Fruit fly (Drosophila melanogaster) whole organism, embryonic: ENCODE results near the gene CG13699.

ENCODE experiments used
- CG10267 ChIP-seq: fragments of 200-800 bp; sonication (Bioruptor generic); optimal IDR thresholded peaks from 2 replicates; lab custom pipeline; 2018; ENCODE audit warnings: missing biosample characterization, mild to moderate bottlenecking, missing genetic modification characterization, moderate library complexity
- CG12104 ChIP-seq: fragments of 200-800 bp; sonication (Bioruptor generic); optimal IDR thresholded peaks from 3 replicates; lab custom pipeline; 2016; ENCODE audit warnings: missing biosample characterization, missing genetic modification characterization
- CG14710 ChIP-seq: fragments of 200-800 bp; sonication (Bioruptor generic); optimal IDR thresholded peaks from 3 replicates; lab custom pipeline; 2019; ENCODE audit warnings: missing biosample characterization, mild to moderate bottlenecking, missing genetic modification characterization, moderate library complexity
- CG15011 ChIP-seq: fragments of 200-800 bp; sonication (Bioruptor generic); optimal IDR thresholded peaks from 3 replicates; lab custom pipeline; 2018; ENCODE audit warnings: missing biosample characterization, mild to moderate bottlenecking, missing genetic modification characterization
- CG15696 ChIP-seq: fragments of 200-800 bp; sonication (Bioruptor generic); optimal IDR thresholded peaks from 2 replicates; lab custom pipeline; 2019; ENCODE audit warnings: missing biosample characterization, mild to moderate bottlenecking, missing genetic modification characterization, moderate library complexity
- CG16779 ChIP-seq: fragments of 200-800 bp; sonication (Bioruptor generic); IDR thresholded peaks from 2 replicates; pipeline ENCODE4 v1.3.6; 2022; ENCODE audit warnings: missing biosample characterization, missing genetic modification characterization
- CG17328 ChIP-seq: fragments of 200-800 bp; sonication (Bioruptor generic); IDR thresholded peaks from 2 replicates; pipeline ENCODE4 v1.3.6; 2022; ENCODE audit warnings: missing biosample characterization, missing genetic modification characterization
- CG17912 ChIP-seq: fragments of 200-800 bp; sonication (Bioruptor generic); optimal IDR thresholded peaks from 2 replicates; lab custom pipeline; 2018; ENCODE audit warnings: missing biosample characterization, mild to moderate bottlenecking, missing genetic modification characterization
- CG18262 ChIP-seq: fragments of 200-800 bp; optimal IDR thresholded peaks from 3 replicates; lab custom pipeline; 2019; ENCODE audit warnings: missing biosample characterization, mild to moderate bottlenecking, missing genetic modification characterization, moderate library complexity
- CG30431 ChIP-seq: fragments of 200-800 bp; sonication (Bioruptor generic); optimal IDR thresholded peaks from 2 replicates; lab custom pipeline; 2017; ENCODE audit warnings: missing biosample characterization, missing genetic modification characterization
- CG31388 ChIP-seq: fragments of 200-800 bp; sonication (Bioruptor generic); optimal IDR thresholded peaks from 2 replicates; lab custom pipeline; 2016; ENCODE audit warnings: missing biosample characterization, missing genetic modification characterization
- CG32532 ChIP-seq: fragments of 200-800 bp; sonication (Bioruptor generic); IDR thresholded peaks from 2 replicates; pipeline ENCODE4 v1.3.6; 2022; ENCODE audit warnings: missing biosample characterization, missing genetic modification characterization
- CG4328 ChIP-seq: fragments of 200-800 bp; sonication (Bioruptor generic); optimal IDR thresholded peaks from 3 replicates; lab custom pipeline; 2017; ENCODE audit warnings: missing biosample characterization, missing genetic modification reagents, missing genetic modification characterization
- CG4617 ChIP-seq: fragments of 200-800 bp; sonication (Bioruptor generic); optimal IDR thresholded peaks from 3 replicates; lab custom pipeline; 2016; ENCODE audit warnings: missing biosample characterization, missing genetic modification characterization, borderline replicate concordance
- CG7786 ChIP-seq: fragments of 200-800 bp; sonication (Bioruptor generic); optimal IDR thresholded peaks from 2 replicates; lab custom pipeline; 2016; ENCODE audit warnings: missing biosample characterization, missing genetic modification characterization
- CG7839 ChIP-seq: fragments of 200-800 bp; sonication (Bioruptor generic); optimal IDR thresholded peaks from 3 replicates; lab custom pipeline; 2018; ENCODE audit warnings: missing biosample characterization, mild to moderate bottlenecking, missing genetic modification characterization, moderate library complexity
- CG8388 ChIP-seq: fragments of 200-800 bp; sonication (Bioruptor generic); optimal IDR thresholded peaks from 2 replicates; lab custom pipeline; 2019; ENCODE audit warnings: missing biosample characterization, mild to moderate bottlenecking, missing genetic modification characterization, moderate library complexity
- CG8478 ChIP-seq: fragments of >200 bp; optimal IDR thresholded peaks from 2 replicates; lab custom pipeline; 2018
- CG8765 ChIP-seq: fragments of 200-800 bp; sonication (Bioruptor generic); IDR thresholded peaks from 2 replicates; pipeline ENCODE4 v1.3.6; 2022; ENCODE audit warnings: missing biosample characterization, missing genetic modification characterization
- Drgx ChIP-seq: fragments of 200-800 bp; sonication (Bioruptor generic); IDR thresholded peaks from 2 replicates; pipeline ENCODE4 v1.3.6; 2022; ENCODE audit warnings: missing biosample characterization, missing genetic modification characterization
- HHEX ChIP-seq: fragments of 200-800 bp; sonication (Bioruptor generic); optimal IDR thresholded peaks from 3 replicates; lab custom pipeline; 2017; ENCODE audit warnings: missing biosample characterization, mild to moderate bottlenecking, missing genetic modification characterization, missing genetic modification reagents
- HLHmδ ChIP-seq: fragments of 200-800 bp; sonication (Bioruptor generic); optimal IDR thresholded peaks from 2 replicates; lab custom pipeline; 2018; ENCODE audit warnings: missing biosample characterization, mild to moderate bottlenecking, missing genetic modification characterization, moderate library complexity
- HmgZ ChIP-seq: fragments of 200-800 bp; sonication (Bioruptor generic); optimal IDR thresholded peaks from 2 replicates; lab custom pipeline; 2018; ENCODE audit warnings: missing biosample characterization, mild to moderate bottlenecking, missing genetic modification characterization
- Mad ChIP-seq: fragments of 200-800 bp; sonication (Bioruptor generic); optimal IDR thresholded peaks from 2 replicates; lab custom pipeline; 2016; ENCODE audit warnings: missing biosample characterization, missing genetic modification characterization
- Oli ChIP-seq: fragments of 200-800 bp; sonication (Bioruptor generic); optimal IDR thresholded peaks from 2 replicates; lab custom pipeline; 2018; ENCODE audit warnings: missing biosample characterization, mild to moderate bottlenecking, missing genetic modification characterization, moderate library complexity
- Six4 ChIP-seq: fragments of 200-800 bp; sonication (Bioruptor generic); optimal IDR thresholded peaks from 2 replicates; lab custom pipeline; 2016; ENCODE audit warnings: missing biosample characterization, missing genetic modification characterization
- Stat92E ChIP-seq, 3 experiments: fragments of >200 bp in 2 of 3; fragments of 200-800 bp in 1 of 3; sonication (Bioruptor generic) in 1 of 3; optimal IDR thresholded peaks; 2 replicates each; lab custom pipeline; 2017 to 2019; ENCODE audit warnings: missing biosample characterization in 3 of 3, missing genetic modification characterization in 3 of 3, mild to moderate bottlenecking in 1 of 3, moderate library complexity in 1 of 3
- Taf1 ChIP-seq: fragments of 200-800 bp; sonication (Bioruptor generic); IDR thresholded peaks from 2 replicates; pipeline ENCODE4 v1.3.6; 2022; ENCODE audit warnings: missing biosample characterization, missing genetic modification characterization
- Tbp ChIP-seq: fragments of >200 bp; optimal IDR thresholded peaks from 2 replicates; lab custom pipeline; 2018; ENCODE audit warnings: missing biosample characterization, missing genetic modification characterization
- corto ChIP-seq: fragments of 200-800 bp; sonication (Bioruptor generic); optimal IDR thresholded peaks from 2 replicates; lab custom pipeline; 2016; ENCODE audit warnings: missing biosample characterization, mild to moderate bottlenecking, missing genetic modification characterization, moderate library complexity
- cwo ChIP-seq: fragments of 200-800 bp; sonication (Bioruptor generic); optimal IDR thresholded peaks from 3 replicates; lab custom pipeline; 2017; ENCODE audit warnings: missing biosample characterization, missing genetic modification characterization, mild to moderate bottlenecking, moderate library complexity, missing genetic modification reagents
- dm ChIP-seq: fragments of 200-800 bp; sonication (Bioruptor generic); optimal IDR thresholded peaks from 3 replicates; lab custom pipeline; 2016; ENCODE audit warnings: missing biosample characterization, missing genetic modification characterization
- dpn ChIP-seq, 2 experiments: fragments of 200-800 bp; sonication (Bioruptor generic); optimal IDR thresholded peaks; 3 replicates each; lab custom pipeline; 2016; ENCODE audit warnings: missing biosample characterization in 2 of 2, missing genetic modification characterization in 2 of 2
- en ChIP-seq: fragments of 200-800 bp; sonication (Bioruptor generic); optimal IDR thresholded peaks from 2 replicates; lab custom pipeline; 2016; ENCODE audit warnings: missing biosample characterization, missing genetic modification characterization
- esg ChIP-seq: fragments of 200-800 bp; sonication (Bioruptor generic); conservative IDR thresholded peaks from 2 replicates; pipeline ENCODE4 v1.3.6; 2022; ENCODE audit warnings: missing biosample characterization, missing genetic modification characterization
- gce ChIP-seq: fragments of 200-800 bp; sonication (Bioruptor generic); IDR thresholded peaks from 3 replicates; pipeline ENCODE4 v1.3.6; 2022; ENCODE audit warnings: missing biosample characterization, missing genetic modification characterization
- gcm ChIP-seq: fragments of 200-800 bp; sonication (Bioruptor generic); optimal IDR thresholded peaks from 2 replicates; lab custom pipeline; 2019; ENCODE audit warnings: missing biosample characterization, mild to moderate bottlenecking, missing genetic modification characterization, moderate library complexity
- gcm2 ChIP-seq: fragments of 200-800 bp; sonication (Bioruptor generic); optimal IDR thresholded peaks from 2 replicates; lab custom pipeline; 2016; ENCODE audit warnings: missing biosample characterization, missing genetic modification characterization
- grau ChIP-seq: fragments of 200-800 bp; optimal IDR thresholded peaks from 3 replicates; lab custom pipeline; 2019; ENCODE audit warnings: missing biosample characterization, mild to moderate bottlenecking, missing genetic modification characterization, moderate library complexity
- gt ChIP-seq: fragments of 200-800 bp; sonication (Bioruptor generic); IDR thresholded peaks from 2 replicates; pipeline ENCODE4 v1.3.6; 2022; ENCODE audit warnings: missing biosample characterization, missing genetic modification characterization
- hb ChIP-seq: fragments of 200-800 bp; sonication (Bioruptor generic); IDR thresholded peaks from 3 replicates; pipeline ENCODE4 v1.3.6; 2022; ENCODE audit warnings: missing biosample characterization, missing genetic modification characterization; ENCODE audit not compliant: partially characterized antibody
- lov ChIP-seq, 2 experiments: fragments of 200-800 bp in 1 of 2; fragments of >200 bp in 1 of 2; sonication (Bioruptor generic) in 1 of 2; IDR thresholded peaks in 1 of 2; optimal IDR thresholded peaks in 1 of 2; 2 replicates in 1 of 2; 3 replicates in 1 of 2; pipeline versions ENCODE4 v1.3.6 to Lab custom; 2017 to 2022; ENCODE audit warnings: missing biosample characterization in 1 of 2, missing genetic modification characterization in 1 of 2
- oc ChIP-seq: fragments of 200-800 bp; sonication (Bioruptor generic); optimal IDR thresholded peaks from 2 replicates; lab custom pipeline; 2018; ENCODE audit warnings: missing biosample characterization, mild to moderate bottlenecking, missing genetic modification characterization, moderate library complexity
- prd ChIP-seq, 3 experiments: fragments of >200 bp in 2 of 3; fragments of 200-800 bp in 1 of 3; sonication (Bioruptor generic) in 1 of 3; optimal IDR thresholded peaks in 2 of 3; IDR thresholded peaks in 1 of 3; 2 replicates in 2 of 3; 3 replicates in 1 of 3; pipeline versions ENCODE4 v1.3.6 to Lab custom; 2017 to 2022; ENCODE audit warnings: missing biosample characterization in 1 of 3, missing genetic modification characterization in 1 of 3
- ro ChIP-seq: fragments of 200-800 bp; sonication (Bioruptor generic); IDR thresholded peaks from 2 replicates; pipeline ENCODE4 v1.3.6; 2022; ENCODE audit warnings: missing biosample characterization, missing genetic modification characterization
- sim ChIP-seq: fragments of 200-800 bp; sonication (Bioruptor generic); IDR thresholded peaks from 2 replicates; pipeline ENCODE4 v1.3.6; 2022; ENCODE audit warnings: missing biosample characterization, missing genetic modification characterization
- slbo ChIP-seq: fragments of 200-800 bp; sonication (Bioruptor generic); IDR thresholded peaks from 2 replicates; pipeline ENCODE4 v1.3.6; 2022; ENCODE audit warnings: missing biosample characterization, missing genetic modification characterization
- sob ChIP-seq: fragments of 200-800 bp; sonication (Bioruptor generic); IDR thresholded peaks from 2 replicates; pipeline ENCODE4 v1.3.6; 2022; ENCODE audit warnings: missing biosample characterization, missing genetic modification characterization
- vnd ChIP-seq: fragments of 200-800 bp; sonication (Bioruptor generic); IDR thresholded peaks from 3 replicates; pipeline ENCODE4 v1.3.6; 2022; ENCODE audit warnings: missing biosample characterization, missing genetic modification characterization; ENCODE audit not compliant: partially characterized antibody
- z ChIP-seq: fragments of 200-800 bp; sonication (Bioruptor generic); IDR thresholded peaks from 3 replicates; pipeline ENCODE4 v1.3.6; 2022; ENCODE audit warnings: missing biosample characterization, missing genetic modification characterization
- zfh1 ChIP-seq: fragments of 200-800 bp; sonication (Bioruptor generic); IDR thresholded peaks from 3 replicates; pipeline ENCODE4 v1.3.6; 2022; ENCODE audit warnings: missing biosample characterization, missing genetic modification characterization

CG13699 gene

dm6 chr3L:18109459-18109863 lies 52.9 kb downstream of the CG13699 start, which contains the start of the genes Polr3D and mus304 (continued):
- TF ChIP-seq CG4328 (GFP tag; lab: Kevin White, UChicago) (no peak), cwo (no peak), CG17912 (GFP tag; lab: Kevin White, UChicago) (no peak), grau (tag; lab: Kevin White, UChicago) (peak; percentile 30), HmgZ (tag; lab: Kevin White, UChicago) (peak; percentile 44), CG32532 (GFP tag; lab: Robert Waterston, UW) (no peak), CG4617 (GFP tag; lab: Kevin White, UChicago) (peak; percentile 72), gcm2 (GFP tag; lab: Kevin White, UChicago) (no peak), gt (GFP tag; lab: Robert Waterston, UW) (no peak), Stat92E (GFP tag; optimal IDR thresholded peaks at IDR 0.05; lab: Kevin White, UChicago) (no peak), CG18262 (tag; lab: Kevin White, UChicago) (no peak), CG30431 (GFP tag; lab: Kevin White, UChicago) (no peak), dpn (GFP tag; optimal IDR thresholded peaks at IDR 0.05; lab: Kevin White, UChicago) (peak in 1 of 2 experiments; percentile 4), en (GFP tag; lab: Kevin White, UChicago) (no peak), HLHmδ (no peak), CG16779 (no peak), vnd (GFP tag; lab: Robert Waterston, UW) (0 out of 3 replicates have a peak, but pooled peaks have one; percentile 45), Mad (GFP tag; lab: Kevin White, UChicago) (no peak), Taf1 (GFP tag; lab: Robert Waterston, UW) (no peak), dm (GFP tag; lab: Kevin White, UChicago) (peak; percentile 62), oc (tag; lab: Kevin White, UChicago) (no peak), CG10267 (tag; lab: Kevin White, UChicago) (peak; percentile 27), zfh1 (GFP tag; lab: Robert Waterston, UW) (no peak), lov (optimal IDR thresholded peaks at IDR 0.05; lab: Kevin White, UChicago) (no peak), lov (GFP tag; IDR thresholded peaks at IDR 0.05; lab: Robert Waterston, UW) (no peak), gcm (GFP tag; lab: Kevin White, UChicago) (no peak), CG8478 (no peak), CG17328 (no peak), CG15696 (tag; lab: Kevin White, UChicago) (peak; percentile 18), CG8388 (GFP tag; lab: Kevin White, UChicago) (peak; percentile 4), z (GFP tag; lab: Robert Waterston, UW) (no peak), sim (GFP tag; lab: Robert Waterston, UW) (no peak), prd (optimal IDR thresholded peaks at IDR 0.05; lab: Kevin White, UChicago) (no peak), prd (GFP tag; IDR thresholded peaks at IDR 0.05; lab: Robert Waterston, UW) (0 out of 3 replicates have a peak, but pooled peaks have one; percentile 12), Drgx (GFP tag; lab: Robert Waterston, UW) (no peak), hb (GFP tag; lab: Robert Waterston, UW) (peak; percentile 77), gce (GFP tag; lab: Robert Waterston, UW) (no peak), HHEX (no peak), slbo (GFP tag; lab: Robert Waterston, UW) (no peak), Oli (tag; lab: Kevin White, UChicago) (no peak), CG7839 (peak; percentile 29), sob (GFP tag; lab: Robert Waterston, UW) (no peak), CG14710 (tag; lab: Kevin White, UChicago) (peak; percentile 59), CG8765 (GFP tag; lab: Robert Waterston, UW) (no peak), Six4 (GFP tag; lab: Kevin White, UChicago) (no peak), CG12104 (GFP tag; lab: Kevin White, UChicago) (no peak), CG31388 (GFP tag; lab: Kevin White, UChicago) (no peak), esg (GFP tag; lab: Robert Waterston, UW) (no peak), Tbp (GFP tag; lab: Kevin White, UChicago) (no peak), CG7786 (GFP tag; lab: Kevin White, UChicago) (no peak), CG15011 (GFP tag; lab: Kevin White, UChicago) (no peak), ro (no peak), corto (GFP tag; lab: Kevin White, UChicago) (no peak)
